Fruit fly (Drosophila melanogaster) whole organism, embryonic: ENCODE results near the gene FBXO11.

Experiments used
- Abd-B ChIP-seq: fragments of 200-800 bp; sonication (Bioruptor generic); optimal IDR thresholded peaks from 2 replicates; lab custom pipeline; 2018; ENCODE audit warnings: missing biosample characterization, mild to moderate bottlenecking, missing genetic modification characterization, moderate library complexity
- Ada2b ChIP-seq: fragments of 200-800 bp; sonication (Bioruptor generic); IDR thresholded peaks from 2 replicates; pipeline ENCODE4 v1.3.6; 2022; ENCODE audit warnings: missing biosample characterization, missing genetic modification characterization
- Bteb2 ChIP-seq: fragments of 200-800 bp; sonication (Bioruptor generic); optimal IDR thresholded peaks from 2 replicates; lab custom pipeline; 2016; ENCODE audit warnings: missing biosample characterization, missing genetic modification characterization
- C15 ChIP-seq: fragments of 200-800 bp; sonication (Bioruptor generic); IDR thresholded peaks from 3 replicates; pipeline ENCODE4 v1.3.6; 2022; ENCODE audit warnings: missing biosample characterization, missing genetic modification characterization
- CG10267 ChIP-seq: fragments of 200-800 bp; sonication (Bioruptor generic); optimal IDR thresholded peaks from 2 replicates; lab custom pipeline; 2018; ENCODE audit warnings: missing biosample characterization, mild to moderate bottlenecking, missing genetic modification characterization, moderate library complexity
- CG10366 ChIP-seq: fragments of 200-800 bp; sonication (Bioruptor generic); IDR thresholded peaks from 2 replicates; pipeline ENCODE4 v1.3.6; 2022; ENCODE audit warnings: missing biosample characterization, missing genetic modification characterization
- CG10565 ChIP-seq: fragments of 200-800 bp; sonication (Bioruptor generic); optimal IDR thresholded peaks from 3 replicates; lab custom pipeline; 2016; ENCODE audit warnings: missing biosample characterization, mild to moderate bottlenecking, missing genetic modification characterization
- CG11560 ChIP-seq: fragments of 200-800 bp; sonication (Bioruptor generic); IDR thresholded peaks from 3 replicates; pipeline ENCODE4 v1.3.6; 2022; ENCODE audit warnings: missing biosample characterization, missing genetic modification characterization
- CG12769 ChIP-seq: fragments of 200-800 bp; sonication (Bioruptor generic); optimal IDR thresholded peaks from 2 replicates; lab custom pipeline; 2019; ENCODE audit warnings: missing biosample characterization, mild to moderate bottlenecking, missing genetic modification characterization, moderate library complexity
- CG13296 ChIP-seq: fragments of 200-800 bp; sonication (Bioruptor generic); optimal IDR thresholded peaks from 3 replicates; lab custom pipeline; 2018; ENCODE audit warnings: missing biosample characterization, mild to moderate bottlenecking, missing genetic modification characterization
- CG14860 ChIP-seq: fragments of 200-800 bp; sonication (Bioruptor generic); IDR thresholded peaks from 3 replicates; pipeline ENCODE4 v1.3.6; 2022; ENCODE audit warnings: missing biosample characterization, missing genetic modification characterization; ENCODE audit not compliant: partially characterized antibody
- CG1603 ChIP-seq: fragments of 200-800 bp; sonication (Bioruptor generic); optimal IDR thresholded peaks from 2 replicates; lab custom pipeline; 2019; ENCODE audit warnings: missing biosample characterization, mild to moderate bottlenecking, missing genetic modification characterization, moderate library complexity
- CG17912 ChIP-seq: fragments of 200-800 bp; sonication (Bioruptor generic); optimal IDR thresholded peaks from 2 replicates; lab custom pipeline; 2018; ENCODE audit warnings: missing biosample characterization, mild to moderate bottlenecking, missing genetic modification characterization
- CG18764 ChIP-seq: fragments of 200-800 bp; sonication (Bioruptor generic); optimal IDR thresholded peaks from 3 replicates; lab custom pipeline; 2016; ENCODE audit warnings: missing biosample characterization, missing genetic modification characterization
- CG2875 ChIP-seq: fragments of 200-800 bp; sonication (Bioruptor generic); optimal IDR thresholded peaks from 2 replicates; lab custom pipeline; 2017; ENCODE audit warnings: missing biosample characterization, mild to moderate bottlenecking, missing genetic modification characterization, missing genetic modification reagents
- CG2889 ChIP-seq: fragments of 200-800 bp; sonication (Bioruptor generic); IDR thresholded peaks from 3 replicates; pipeline ENCODE4 v1.3.6; 2022; ENCODE audit warnings: missing biosample characterization, missing genetic modification characterization
- CG31388 ChIP-seq: fragments of 200-800 bp; sonication (Bioruptor generic); optimal IDR thresholded peaks from 2 replicates; lab custom pipeline; 2016; ENCODE audit warnings: missing biosample characterization, missing genetic modification characterization
- CG32532 ChIP-seq: fragments of 200-800 bp; sonication (Bioruptor generic); IDR thresholded peaks from 2 replicates; pipeline ENCODE4 v1.3.6; 2022; ENCODE audit warnings: missing biosample characterization, missing genetic modification characterization
- CG32767 ChIP-seq: fragments of 200-800 bp; sonication (Bioruptor generic); IDR thresholded peaks from 2 replicates; pipeline ENCODE4 v1.3.6; 2022; ENCODE audit warnings: missing biosample characterization, missing genetic modification characterization
- CG34224 ChIP-seq: fragments of 200-800 bp; sonication (Bioruptor generic); IDR thresholded peaks from 3 replicates; pipeline ENCODE4 v1.3.6; 2022; ENCODE audit warnings: missing biosample characterization, missing genetic modification characterization; ENCODE audit not compliant: partially characterized antibody
- CG6272 ChIP-seq: fragments of 200-800 bp; sonication (Bioruptor generic); IDR thresholded peaks from 2 replicates; pipeline ENCODE4 v1.3.6; 2022; ENCODE audit warnings: missing biosample characterization, missing genetic modification characterization
- CG6813 ChIP-seq: fragments of 200-800 bp; sonication (Bioruptor generic); optimal IDR thresholded peaks from 2 replicates; lab custom pipeline; 2017; ENCODE audit warnings: missing biosample characterization, missing genetic modification characterization, mild to moderate bottlenecking, moderate library complexity, missing genetic modification reagents
- CG7372 ChIP-seq: fragments of 200-800 bp; sonication (Bioruptor generic); IDR thresholded peaks from 2 replicates; pipeline ENCODE4 v1.3.6; 2022; ENCODE audit warnings: missing biosample characterization, missing genetic modification characterization
- CG7786 ChIP-seq: fragments of 200-800 bp; sonication (Bioruptor generic); optimal IDR thresholded peaks from 2 replicates; lab custom pipeline; 2016; ENCODE audit warnings: missing biosample characterization, missing genetic modification characterization
- CTCF ChIP-seq: fragments of 200-800 bp; sonication (Bioruptor generic); optimal IDR thresholded peaks from 2 replicates; lab custom pipeline; 2017; ENCODE audit warnings: missing biosample characterization, mild to moderate bottlenecking, missing genetic modification characterization, moderate library complexity
- CrebB ChIP-seq: fragments of 200-800 bp; sonication (Bioruptor generic); optimal IDR thresholded peaks from 3 replicates; lab custom pipeline; 2018; ENCODE audit warnings: missing biosample characterization, mild to moderate bottlenecking, missing genetic modification characterization
- HHEX ChIP-seq: fragments of 200-800 bp; sonication (Bioruptor generic); optimal IDR thresholded peaks from 3 replicates; lab custom pipeline; 2017; ENCODE audit warnings: missing biosample characterization, mild to moderate bottlenecking, missing genetic modification characterization, missing genetic modification reagents
- HmgD ChIP-seq: fragments of 200-800 bp; sonication (Bioruptor generic); optimal IDR thresholded peaks from 3 replicates; lab custom pipeline; 2016; ENCODE audit warnings: missing biosample characterization, missing genetic modification characterization
- Lhr ChIP-seq: fragments of 200-800 bp; sonication (Bioruptor generic); optimal IDR thresholded peaks from 3 replicates; lab custom pipeline; 2017; ENCODE audit warnings: mild to moderate bottlenecking, missing biosample characterization, missing genetic modification reagents, missing genetic modification characterization
- Med ChIP-seq: fragments of 200-800 bp; sonication (Bioruptor generic); peaks from one replicate; lab custom pipeline; 2016; ENCODE audit warnings: missing biosample characterization, missing genetic modification characterization, mild to moderate bottlenecking, inconsistent platforms, moderate library complexity
- Pdp1 ChIP-seq, 2 experiments: fragments of 200-800 bp; sonication (Bioruptor generic); optimal IDR thresholded peaks; 3 replicates each; lab custom pipeline; 2016; ENCODE audit warnings: missing biosample characterization in 2 of 2, missing genetic modification characterization in 2 of 2, mild to moderate bottlenecking in 1 of 2, moderate library complexity in 1 of 2
- Ravus ChIP-seq: fragments of 200-800 bp; sonication (Bioruptor generic); IDR thresholded peaks from 2 replicates; pipeline ENCODE4 v1.3.6; 2022; ENCODE audit warnings: missing biosample characterization, missing genetic modification characterization
- chif ChIP-seq, 2 experiments: fragments of 200-800 bp; sonication (Bioruptor generic); optimal IDR thresholded peaks; 3 replicates each; lab custom pipeline; 2016; ENCODE audit warnings: missing biosample characterization in 2 of 2, missing genetic modification characterization in 2 of 2
- chm ChIP-seq: fragments of 200-800 bp; sonication (Bioruptor generic); IDR thresholded peaks from 2 replicates; pipeline ENCODE4 v1.3.6; 2022; ENCODE audit warnings: missing biosample characterization, missing genetic modification characterization
- corto ChIP-seq: fragments of 200-800 bp; sonication (Bioruptor generic); optimal IDR thresholded peaks from 2 replicates; lab custom pipeline; 2016; ENCODE audit warnings: missing biosample characterization, mild to moderate bottlenecking, missing genetic modification characterization, moderate library complexity
- eve ChIP-seq, 2 experiments: fragments of >200 bp; optimal IDR thresholded peaks; 2 replicates each; lab custom pipeline; 2017; ENCODE audit warnings: missing biosample characterization in 2 of 2, missing genetic modification characterization in 2 of 2
- eyg ChIP-seq: fragments of 200-800 bp; sonication (Bioruptor generic); optimal IDR thresholded peaks from 3 replicates; lab custom pipeline; 2016; ENCODE audit warnings: missing biosample characterization, missing genetic modification characterization
- fu2 ChIP-seq: fragments of 200-800 bp; sonication (Bioruptor generic); optimal IDR thresholded peaks from 2 replicates; lab custom pipeline; 2016; ENCODE audit warnings: missing biosample characterization, missing genetic modification characterization
- grau ChIP-seq: fragments of 200-800 bp; optimal IDR thresholded peaks from 3 replicates; lab custom pipeline; 2019; ENCODE audit warnings: missing biosample characterization, mild to moderate bottlenecking, missing genetic modification characterization, moderate library complexity
- grn ChIP-seq: fragments of 200-800 bp; sonication (Bioruptor generic); optimal IDR thresholded peaks from 3 replicates; lab custom pipeline; 2017; ENCODE audit warnings: missing biosample characterization, missing genetic modification characterization
- gsb ChIP-seq: fragments of 200-800 bp; sonication (Bioruptor generic); IDR thresholded peaks from 2 replicates; pipeline ENCODE4 v1.3.6; 2022; ENCODE audit warnings: missing biosample characterization, missing genetic modification characterization
- insv ChIP-seq, 2 experiments: fragments of 200-800 bp; sonication (Bioruptor generic); optimal IDR thresholded peaks; 3 replicates each; lab custom pipeline; 2016 to 2018; ENCODE audit warnings: missing biosample characterization in 2 of 2, missing genetic modification characterization in 2 of 2
- knrl ChIP-seq: fragments of 200-800 bp; sonication (Bioruptor generic); IDR thresholded peaks from 3 replicates; pipeline ENCODE4 v1.3.6; 2022; ENCODE audit warnings: missing biosample characterization, missing genetic modification characterization; ENCODE audit not compliant: partially characterized antibody
- lov ChIP-seq, 2 experiments: fragments of 200-800 bp in 1 of 2; fragments of >200 bp in 1 of 2; sonication (Bioruptor generic) in 1 of 2; IDR thresholded peaks in 1 of 2; optimal IDR thresholded peaks in 1 of 2; 2 replicates in 1 of 2; 3 replicates in 1 of 2; pipeline versions ENCODE4 v1.3.6 to Lab custom; 2017 to 2022; ENCODE audit warnings: missing biosample characterization in 1 of 2, missing genetic modification characterization in 1 of 2
- nom ChIP-seq: fragments of 200-800 bp; sonication (Bioruptor generic); optimal IDR thresholded peaks from 2 replicates; lab custom pipeline; 2017; ENCODE audit warnings: missing biosample characterization, missing genetic modification characterization, mild to moderate bottlenecking, moderate library complexity, missing genetic modification reagents
- pzg ChIP-seq: fragments of 200-800 bp; sonication (Bioruptor generic); optimal IDR thresholded peaks from 3 replicates; lab custom pipeline; 2018; ENCODE audit warnings: missing biosample characterization, mild to moderate bottlenecking, missing genetic modification characterization, moderate library complexity
- rib ChIP-seq: fragments of 200-800 bp; sonication (Bioruptor generic); IDR thresholded peaks from 2 replicates; pipeline ENCODE4 v1.3.6; 2022; ENCODE audit warnings: missing biosample characterization, missing genetic modification characterization
- tna ChIP-seq: fragments of 200-800 bp; sonication (Bioruptor generic); IDR thresholded peaks from 2 replicates; pipeline ENCODE4 v1.3.6; 2022; ENCODE audit warnings: missing biosample characterization, missing genetic modification characterization; ENCODE audit not compliant: partially characterized antibody

Gene FBXO11

dm6 chr3R:9762955-9763931, 45.9 kb downstream of the FBXO11 start, which contains the start of the genes Snap24 and CG8478 (continued):
- TF ChIP-seq Ada2b (GFP tag; lab: Robert Waterston, UW) (no peak), C15 (GFP tag; lab: Robert Waterston, UW) (no peak), CrebB (tag; lab: Kevin White, UChicago) (no peak), Abd-B (peak; percentile 24), Ravus (GFP tag; lab: Robert Waterston, UW) (no peak), CG2875 (GFP tag; lab: Kevin White, UChicago) (no peak), Bteb2 (GFP tag; lab: Kevin White, UChicago) (no peak), HHEX (GFP tag; lab: Kevin White, UChicago) (no peak), CG2889 (GFP tag; lab: Robert Waterston, UW) (no peak), CG6272 (GFP tag; lab: Robert Waterston, UW) (no peak), fu2 (GFP tag; lab: Kevin White, UChicago) (no peak), CG7372 (GFP tag; lab: Robert Waterston, UW) (no peak), Pdp1 (GFP tag; optimal IDR thresholded peaks at IDR 0.05; lab: Kevin White, UChicago) (peak in 1 of 2 experiments; percentile 22), chif (GFP tag; optimal IDR thresholded peaks at IDR 0.05; lab: Kevin White, UChicago) (no peak), Med (peak; percentile 70), eve (GFP tag; optimal IDR thresholded peaks at IDR 0.05; lab: Kevin White, UChicago) (no peak), HmgD (GFP tag; lab: Kevin White, UChicago) (no peak), eyg (GFP tag; lab: Kevin White, UChicago) (no peak), CG6813 (GFP tag; lab: Kevin White, UChicago) (no peak), CG17912 (GFP tag; lab: Kevin White, UChicago) (no peak), CG10267 (tag; lab: Kevin White, UChicago) (peak; percentile 93), CG31388 (GFP tag; lab: Kevin White, UChicago) (no peak), lov (optimal IDR thresholded peaks at IDR 0.05; lab: Kevin White, UChicago) (no peak), lov (GFP tag; IDR thresholded peaks at IDR 0.05; lab: Robert Waterston, UW) (no peak), gsb (GFP tag; lab: Robert Waterston, UW) (no peak), rib (GFP tag; lab: Robert Waterston, UW) (peak; percentile 84), nom (GFP tag; lab: Kevin White, UChicago) (no peak), Lhr (GFP tag; lab: Kevin White, UChicago) (no peak), corto (GFP tag; lab: Kevin White, UChicago) (no peak), CTCF (no peak), insv (GFP tag; optimal IDR thresholded peaks at IDR 0.05; lab: Kevin White, UChicago) (no peak), pzg (GFP tag; lab: Kevin White, UChicago) (peak; percentile 61), tna (GFP tag; lab: Robert Waterston, UW) (peak; percentile 68; the same call in 1 of the 2 replicates), CG32532 (GFP tag; lab: Robert Waterston, UW) (no peak), grn (GFP tag; lab: Kevin White, UChicago) (no peak), CG10366 (GFP tag; lab: Robert Waterston, UW) (no peak), CG32767 (GFP tag; lab: Robert Waterston, UW) (no peak), CG12769 (no peak), chm (no peak), CG18764 (GFP tag; lab: Kevin White, UChicago) (no peak), CG14860 (peak; percentile 64; the same call in 2 of the 3 replicates), CG13296 (GFP tag; lab: Kevin White, UChicago) (no peak), CG10565 (no peak), CG11560 (tag; lab: Robert Waterston, UW) (no peak), grau (tag; lab: Kevin White, UChicago) (peak; percentile 0), knrl (GFP tag; lab: Robert Waterston, UW) (peak; percentile 82), CG34224 (GFP tag; lab: Robert Waterston, UW) (peak; percentile 79), CG7786 (GFP tag; lab: Kevin White, UChicago) (no peak), CG1603 (tag; lab: Kevin White, UChicago) (peak; percentile 17)
